Worm (Caenorhabditis elegans) whole organism, L3 larva: ENCODE data around the gene K08E4.2.

Source experiments
- R02D3.7 ChIP-seq: fragments of 150-350 bp; optimal IDR thresholded peaks from 2 replicates; lab custom pipeline; 2014; ENCODE audit warnings: missing biosample characterization, missing genetic modification characterization
- aly-2 ChIP-seq: fragments of 150-350 bp; optimal IDR thresholded peaks from 2 replicates; lab custom pipeline; 2014; ENCODE audit warnings: missing biosample characterization, missing genetic modification characterization
- ama-1 ChIP-seq: fragments of 150-350 bp; optimal IDR thresholded peaks from 2 replicates; lab custom pipeline; 2018
- ceh-16 ChIP-seq: sonication (generic microtip); optimal IDR thresholded peaks from 2 replicates; lab custom pipeline; 2017; ENCODE audit warnings: missing biosample characterization, missing genetic modification characterization
- ceh-28 ChIP-seq: fragments of 150-350 bp; optimal IDR thresholded peaks from 2 replicates; lab custom pipeline; 2014; ENCODE audit warnings: missing biosample characterization, missing genetic modification reagents, missing genetic modification characterization
- ceh-82 ChIP-seq: fragments of 150-350 bp; optimal IDR thresholded peaks from 2 replicates; lab custom pipeline; 2014; ENCODE audit warnings: missing biosample characterization, missing genetic modification characterization
- daf-12 ChIP-seq: fragments of 150-350 bp; optimal IDR thresholded peaks from 2 replicates; lab custom pipeline; 2014; ENCODE audit warnings: missing biosample characterization, missing genetic modification reagents, missing genetic modification characterization
- egl-27 ChIP-seq: sonication (generic microtip); optimal IDR thresholded peaks from 4 replicates; lab custom pipeline; 2017; ENCODE audit warnings: missing biosample characterization, missing genetic modification reagents, missing genetic modification characterization
- elt-1 ChIP-seq: fragments of 150-350 bp; optimal IDR thresholded peaks from 2 replicates; lab custom pipeline; 2014; ENCODE audit warnings: missing biosample characterization, missing genetic modification characterization
- elt-2 ChIP-seq: sonication (generic microtip); optimal IDR thresholded peaks from 2 replicates; lab custom pipeline; 2016; ENCODE audit warnings: missing genetic modification reagents, mild to moderate bottlenecking, missing genetic modification characterization, missing compliant biosample characterization
- elt-3 ChIP-seq, 3 experiments: fragments of 150-350 bp in 1 of 3; sonication (generic microtip) in 2 of 3; optimal IDR thresholded peaks; 2 replicates in 2 of 3; 4 replicates in 1 of 3; lab custom pipeline; 2014 to 2017; ENCODE audit warnings: missing biosample characterization in 3 of 3, missing genetic modification characterization in 3 of 3
- fkh-10 ChIP-seq: sonication (generic microtip); optimal IDR thresholded peaks from 2 replicates; lab custom pipeline; 2017; ENCODE audit warnings: missing biosample characterization, missing genetic modification reagents, missing genetic modification characterization
- fkh-2 ChIP-seq: fragments of 150-350 bp; optimal IDR thresholded peaks from 2 replicates; lab custom pipeline; 2014; ENCODE audit warnings: missing biosample characterization, missing genetic modification reagents, missing genetic modification characterization
- fos-1 ChIP-seq: fragments of 150-350 bp; optimal IDR thresholded peaks from 2 replicates; lab custom pipeline; 2014; ENCODE audit warnings: missing biosample characterization, missing genetic modification characterization
- hmg-11 ChIP-seq: sonication (generic microtip); optimal IDR thresholded peaks from 2 replicates; lab custom pipeline; 2016; ENCODE audit warnings: missing genetic modification characterization, missing compliant biosample characterization
- lin-15B ChIP-seq: fragments of 150-350 bp; optimal IDR thresholded peaks from 2 replicates; lab custom pipeline; 2014; ENCODE audit warnings: missing biosample characterization, missing genetic modification characterization
- lsy-12 ChIP-seq: sonication (generic microtip); optimal IDR thresholded peaks from 2 replicates; lab custom pipeline; 2016; ENCODE audit warnings: mild to moderate bottlenecking, missing genetic modification characterization, missing compliant biosample characterization
- mdl-1 ChIP-seq: fragments of 150-350 bp; optimal IDR thresholded peaks from 2 replicates; lab custom pipeline; 2014; ENCODE audit warnings: missing biosample characterization, missing genetic modification characterization
- mml-1 ChIP-seq: fragments of 150-350 bp; sonication (generic microtip); optimal IDR thresholded peaks from 3 replicates; lab custom pipeline; 2014; ENCODE audit warnings: missing biosample characterization, missing genetic modification characterization
- nfya-1 ChIP-seq: sonication (generic microtip); optimal IDR thresholded peaks from 2 replicates; lab custom pipeline; 2017; ENCODE audit warnings: missing genetic modification characterization, mild to moderate bottlenecking, missing compliant biosample characterization, antibody characterized with exemption, moderate library complexity; ENCODE audit not compliant: insufficient read depth
- nhr-11 ChIP-seq: fragments of 150-350 bp; optimal IDR thresholded peaks from 2 replicates; lab custom pipeline; 2014; ENCODE audit warnings: missing biosample characterization, missing genetic modification characterization
- nhr-12 ChIP-seq: fragments of 150-350 bp; optimal IDR thresholded peaks from 2 replicates; lab custom pipeline; 2014; ENCODE audit warnings: missing biosample characterization, missing genetic modification characterization
- nhr-23 ChIP-seq: fragments of 150-350 bp; optimal IDR thresholded peaks from 2 replicates; lab custom pipeline; 2014; ENCODE audit warnings: missing biosample characterization, missing genetic modification reagents, missing genetic modification characterization
- nhr-25 ChIP-seq: sonication (generic microtip); optimal IDR thresholded peaks from 2 replicates; lab custom pipeline; 2017; ENCODE audit warnings: missing biosample characterization, missing genetic modification characterization
- nhr-43 ChIP-seq: sonication (generic microtip); optimal IDR thresholded peaks from 2 replicates; lab custom pipeline; 2016; ENCODE audit warnings: mild to moderate bottlenecking, missing genetic modification characterization, missing compliant biosample characterization; ENCODE audit not compliant: poor library complexity, severe bottlenecking
- nhr-67 ChIP-seq: fragments of 150-350 bp; optimal IDR thresholded peaks from 2 replicates; lab custom pipeline; 2014; ENCODE audit warnings: missing biosample characterization, missing genetic modification characterization
- nhr-76 ChIP-seq: fragments of 150-350 bp; sonication (generic microtip); optimal IDR thresholded peaks from 5 replicates; lab custom pipeline; 2014; ENCODE audit warnings: missing biosample characterization, missing genetic modification characterization
- pha-4 ChIP-seq: fragments of 150-350 bp; optimal IDR thresholded peaks from 2 replicates; lab custom pipeline; 2014; ENCODE audit warnings: missing biosample characterization, missing genetic modification reagents, missing genetic modification characterization
- pqm-1 ChIP-seq: fragments of 150-350 bp; optimal IDR thresholded peaks from 2 replicates; lab custom pipeline; 2017; ENCODE audit warnings: missing biosample characterization, missing genetic modification characterization, inconsistent platforms
- sea-2 ChIP-seq: fragments of 150-350 bp; sonication (generic microtip); optimal IDR thresholded peaks from 4 replicates; lab custom pipeline; 2014; ENCODE audit warnings: missing biosample characterization, missing genetic modification reagents, missing genetic modification characterization
- skn-1 ChIP-seq: fragments of 150-350 bp; optimal IDR thresholded peaks from 2 replicates; lab custom pipeline; 2014; ENCODE audit warnings: missing biosample characterization, missing genetic modification characterization
- snpc-4 ChIP-seq: fragments of 150-350 bp; optimal IDR thresholded peaks from 2 replicates; lab custom pipeline; 2014; ENCODE audit warnings: missing biosample characterization, missing genetic modification characterization
- tbx-2 ChIP-seq: sonication (generic microtip); optimal IDR thresholded peaks from 2 replicates; lab custom pipeline; 2016; ENCODE audit warnings: mild to moderate bottlenecking, missing genetic modification characterization, missing compliant biosample characterization
- unc-39 ChIP-seq: sonication (generic microtip); optimal IDR thresholded peaks from 4 replicates; lab custom pipeline; 2017; ENCODE audit warnings: missing biosample characterization, missing genetic modification characterization
- unc-62 ChIP-seq: fragments of 150-350 bp; sonication (generic microtip); optimal IDR thresholded peaks from 4 replicates; lab custom pipeline; 2014; ENCODE audit warnings: missing biosample characterization, missing genetic modification reagents, missing genetic modification characterization
- zag-1 ChIP-seq: fragments of 150-350 bp; optimal IDR thresholded peaks from 2 replicates; lab custom pipeline; 2014; ENCODE audit warnings: missing biosample characterization, missing genetic modification characterization
- ztf-4 ChIP-seq: fragments of 150-350 bp; optimal IDR thresholded peaks from 2 replicates; lab custom pipeline; 2014; ENCODE audit warnings: missing biosample characterization, missing genetic modification characterization

K08E4.2 gene

DNA sequence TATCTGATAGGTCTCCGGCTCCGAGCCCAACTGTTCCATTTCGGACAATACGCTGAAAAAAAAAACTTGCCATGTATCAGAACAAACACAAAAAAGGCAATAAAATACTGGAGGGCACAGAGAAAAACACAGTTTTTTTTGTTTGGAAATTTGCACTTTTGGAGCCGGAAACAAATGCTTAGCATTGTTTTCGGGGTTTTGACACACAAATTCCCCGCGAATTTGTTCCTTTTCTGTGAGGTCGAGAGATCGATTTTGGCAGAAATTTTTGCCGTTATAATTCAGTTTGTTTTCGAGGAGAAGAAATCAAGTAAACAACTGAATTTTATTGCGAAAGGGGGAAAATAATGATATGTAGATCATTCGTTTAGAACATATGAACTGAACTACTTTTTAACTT is at the start of gene K08E4.2:
K08E4.2 (minus strand) TSS at position 54 of the 400 bp plus-strand sequence.
- no peak for TF ChIP-seq skn-1 (tag; lab: Kevin White, UChicago)
- TF ChIP-seq pqm-1 (tag; lab: Kevin White, UChicago) = no peak
- TF ChIP-seq nhr-67 (tag; lab: Kevin White, UChicago) = no peak
- TF ChIP-seq lin-15B (tag; lab: Kevin White, UChicago) = no peak
- TF ChIP-seq mml-1 (tag; lab: Kevin White, UChicago) = no peak
- no peak for TF ChIP-seq daf-12 (tag; lab: Kevin White, UChicago)
- no peak for TF ChIP-seq nhr-76 (tag; lab: Kevin White, UChicago)
- TF ChIP-seq hmg-11 (tag; lab: Kevin White, UChicago) = no peak
- no peak for TF ChIP-seq lsy-12 (tag; lab: Kevin White, UChicago)
- no peak for TF ChIP-seq ceh-82 (tag; lab: Kevin White, UChicago)
- TF ChIP-seq nhr-43 (tag; lab: Kevin White, UChicago) = no peak
- TF ChIP-seq R02D3.7 (tag; lab: Kevin White, UChicago) = no peak
- TF ChIP-seq ama-1 (lab: Kevin White, UChicago) = no peak
- TF ChIP-seq nhr-23 (tag; lab: Kevin White, UChicago) = no peak
- no peak for TF ChIP-seq ztf-4 (tag; lab: Kevin White, UChicago)
- no peak for TF ChIP-seq egl-27 (tag; lab: Kevin White, UChicago)
- TF ChIP-seq nhr-11 = no peak
- no peak for TF ChIP-seq elt-1
- TF ChIP-seq elt-2 (tag; lab: Kevin White, UChicago) = no peak
- TF ChIP-seq fkh-10 (GFP tag; lab: Kevin White, UChicago) = no peak

DNA sequence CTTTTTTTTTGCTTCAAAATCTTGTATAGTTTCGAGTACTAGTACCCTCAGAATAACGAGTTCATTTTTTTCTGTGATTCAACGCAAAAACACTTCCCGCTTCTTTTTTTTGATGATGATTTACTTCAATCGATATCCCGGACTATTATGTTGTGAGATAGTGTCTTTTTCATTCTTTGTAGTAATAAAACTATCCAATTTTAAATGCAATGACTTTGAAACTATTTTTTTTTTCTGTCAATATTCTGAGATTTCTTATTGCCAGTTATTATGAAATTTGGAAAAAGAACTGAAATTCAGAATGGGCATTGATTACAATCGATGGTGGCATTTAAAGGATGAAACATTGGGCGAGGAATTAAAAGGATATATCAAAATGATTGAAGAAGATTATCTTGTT is 49.1 kb upstream of the K08E4.2 start, which contains the start of gene M18.3:
M18.3 (plus strand) TSS at position 301 of the 400 bp plus-strand sequence.
- TF ChIP-seq ama-1 (lab: Kevin White, UChicago) = no peak
- TF ChIP-seq nhr-76 (tag; lab: Kevin White, UChicago) = no peak
- TF ChIP-seq aly-2 = no peak
- TF ChIP-seq R02D3.7 (tag; lab: Kevin White, UChicago) = no peak
- TF ChIP-seq elt-3 (tag; optimal IDR thresholded peaks at IDR 0.05; lab: Kevin White, UChicago) = no peak
- no peak for TF ChIP-seq tbx-2 (tag; lab: Kevin White, UChicago)
- no peak for TF ChIP-seq ztf-4 (tag; lab: Kevin White, UChicago)
- no peak for TF ChIP-seq egl-27 (tag; lab: Kevin White, UChicago)

DNA sequence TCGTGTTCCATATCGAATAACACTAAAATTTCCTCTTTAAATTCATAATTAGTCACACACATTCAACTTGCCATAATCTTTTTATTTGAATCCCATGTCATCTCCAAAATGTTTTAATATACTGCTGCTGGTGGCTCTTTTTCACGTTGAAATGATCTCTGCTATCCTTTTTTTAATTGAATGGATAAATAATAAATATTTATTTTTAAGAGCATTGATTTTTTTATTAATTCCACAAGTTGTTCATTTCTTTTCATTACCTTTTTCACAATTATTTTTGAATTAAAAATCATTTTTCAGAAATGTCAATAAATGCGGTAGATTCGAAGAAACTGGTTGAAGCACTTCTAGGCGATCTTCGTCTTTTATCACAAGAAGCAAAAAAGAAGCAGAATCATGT is 40.0 kb upstream of the K08E4.2 start, which contains the start of gene mon-2:
mon-2 (plus strand) TSS at position 301 of the 400 bp plus-strand sequence.
- TF ChIP-seq pqm-1 (tag; lab: Kevin White, UChicago) = no peak
- TF ChIP-seq fkh-2 (tag; lab: Kevin White, UChicago) = no peak
- no peak for TF ChIP-seq ceh-28 (tag; lab: Kevin White, UChicago)
- TF ChIP-seq daf-12 (tag; lab: Kevin White, UChicago) = no peak
- TF ChIP-seq mdl-1 (tag; lab: Kevin White, UChicago) = no peak

DNA sequence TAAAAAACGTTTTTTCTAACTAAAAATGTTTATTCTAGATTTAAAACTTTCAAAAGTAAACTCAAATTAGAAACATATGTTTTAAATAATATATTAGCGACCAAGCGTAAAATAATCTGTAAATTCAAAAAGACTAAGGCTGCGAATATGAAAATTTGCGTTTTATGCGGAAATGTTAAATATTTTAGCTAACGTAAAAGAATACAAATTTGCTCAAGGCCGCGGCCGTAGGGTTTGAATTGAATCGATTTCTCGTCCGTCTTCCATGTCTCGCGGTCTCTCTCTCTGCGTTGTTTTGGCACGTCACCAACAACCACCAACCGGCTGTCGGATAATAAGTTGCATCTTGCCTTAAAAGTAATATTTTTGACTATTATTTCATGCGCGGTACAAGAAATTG is 37.4 kb upstream of the K08E4.2 start, which contains the start of gene F11A10.5:
F11A10.5 (plus strand) TSS at position 301 of the 400 bp plus-strand sequence.
- TF ChIP-seq nhr-23 (tag; lab: Kevin White, UChicago) = peak; percentile 7
- peak; percentile 41 for TF ChIP-seq lin-15B (tag; lab: Kevin White, UChicago)
- no peak for TF ChIP-seq pqm-1 (tag; lab: Kevin White, UChicago)
- TF ChIP-seq fos-1 (tag; lab: Kevin White, UChicago) = no peak
- no peak for TF ChIP-seq snpc-4 (tag; lab: Kevin White, UChicago)
- TF ChIP-seq nhr-11 = no peak
- no peak for TF ChIP-seq ceh-16 (tag; lab: Kevin White, UChicago)
- TF ChIP-seq zag-1 (tag; lab: Kevin White, UChicago) = no peak
- TF ChIP-seq nhr-25 (tag; lab: Kevin White, UChicago) = peak; percentile 22
- no peak for TF ChIP-seq nfya-1 (tag; lab: Kevin White, UChicago)
- no peak for TF ChIP-seq hmg-11 (tag; lab: Kevin White, UChicago)
- TF ChIP-seq nhr-12 (tag; lab: Kevin White, UChicago) = no peak
- TF ChIP-seq unc-62 (GFP tag; lab: Kevin White, UChicago) = no peak
- TF ChIP-seq mdl-1 (tag; lab: Kevin White, UChicago) = no peak
- no peak for TF ChIP-seq pha-4 (tag; lab: Kevin White, UChicago)
- TF ChIP-seq mml-1 (tag; lab: Kevin White, UChicago) = no peak
- TF ChIP-seq unc-39 (tag; lab: Kevin White, UChicago) = no peak
- TF ChIP-seq sea-2 (GFP tag; lab: Kevin White, UChicago) = no peak
- TF ChIP-seq elt-1 = no peak
- TF ChIP-seq ama-1 (lab: Kevin White, UChicago) = no peak
